Worm (Caenorhabditis elegans) whole organism, L4 larva: ENCODE results near the gene T01G5.6.

ENCODE experiments used
- T20F7.1 ChIP-seq: fragments of 200-800 bp; sonication (Bioruptor generic); optimal IDR thresholded peaks from 2 replicates; lab custom pipeline; 2018; ENCODE audit warnings: mild to moderate bottlenecking, missing genetic modification characterization, missing compliant biosample characterization
- T26A8.4 ChIP-seq: fragments of 200-800 bp; sonication (Bioruptor generic); IDR thresholded peaks from 2 replicates; pipeline ENCODE4 v1.3.6; 2022; ENCODE audit warnings: missing genetic modification characterization, missing compliant biosample characterization
- Y48G9A.11 ChIP-seq: fragments of 200-800 bp; sonication (Bioruptor generic); IDR thresholded peaks from 2 replicates; pipeline ENCODE4 v1.3.6; 2022; ENCODE audit warnings: missing genetic modification reagents, missing genetic modification characterization, missing compliant biosample characterization
- aha-1 ChIP-seq: fragments of 150-350 bp; peaks from one replicate; lab custom pipeline; 2014; ENCODE audit warnings: missing biosample characterization, missing genetic modification characterization
- aly-2 ChIP-seq: sonication (generic microtip); optimal IDR thresholded peaks from 2 replicates; lab custom pipeline; 2018; ENCODE audit warnings: missing biosample characterization, missing genetic modification characterization
- ama-1 ChIP-seq: fragments of 150-350 bp; optimal IDR thresholded peaks from 2 replicates; lab custom pipeline; 2014; ENCODE audit warnings: inconsistent platforms, mixed read lengths
- ceh-32 ChIP-seq: sonication (generic microtip); optimal IDR thresholded peaks from 2 replicates; lab custom pipeline; 2016; ENCODE audit warnings: mild to moderate bottlenecking, missing genetic modification characterization, missing compliant biosample characterization; ENCODE audit not compliant: poor library complexity
- cey-2 ChIP-seq: sonication (generic microtip); optimal IDR thresholded peaks from 3 replicates; lab custom pipeline; 2017; ENCODE audit warnings: missing genetic modification characterization, mild to moderate bottlenecking, missing compliant biosample characterization, antibody characterized with exemption, borderline replicate concordance; ENCODE audit not compliant: insufficient read depth
- daf-12 ChIP-seq: fragments of 150-350 bp; optimal IDR thresholded peaks from 2 replicates; lab custom pipeline; 2014; ENCODE audit warnings: missing biosample characterization, missing genetic modification reagents, missing genetic modification characterization
- daf-8 ChIP-seq: fragments of 200-800 bp; sonication (Bioruptor generic); IDR thresholded peaks from 2 replicates; pipeline ENCODE4 v1.3.6; 2022; ENCODE audit warnings: missing genetic modification characterization, missing compliant biosample characterization
- dmd-8 ChIP-seq: fragments of 200-800 bp; sonication (Bioruptor generic); IDR thresholded peaks from 2 replicates; pipeline ENCODE4 v1.3.6; 2022; ENCODE audit warnings: missing genetic modification characterization, missing compliant biosample characterization
- egl-27 ChIP-seq: sonication (generic microtip); optimal IDR thresholded peaks from 3 replicates; lab custom pipeline; 2017; ENCODE audit warnings: missing biosample characterization, missing genetic modification reagents, missing genetic modification characterization
- egl-43 ChIP-seq: fragments of 200-800 bp; sonication (Bioruptor generic); IDR thresholded peaks from 2 replicates; pipeline ENCODE4 v1.3.6; 2022; ENCODE audit warnings: missing genetic modification reagents, missing genetic modification characterization, missing compliant biosample characterization
- fkh-10 ChIP-seq: fragments of 150-350 bp; optimal IDR thresholded peaks from 2 replicates; lab custom pipeline; 2014; ENCODE audit warnings: missing biosample characterization, missing genetic modification reagents, missing genetic modification characterization
- hif-1 ChIP-seq, 2 experiments: sonication (generic microtip); optimal IDR thresholded peaks; 2 replicates each; lab custom pipeline; 2016 to 2017; ENCODE audit warnings: missing compliant biosample characterization in 2 of 2, missing genetic modification characterization in 2 of 2, missing genetic modification reagents in 2 of 2, missing genotype in 2 of 2, mild to moderate bottlenecking in 1 of 2
- hlh-11 ChIP-seq: fragments of 200-800 bp; sonication (Bioruptor generic); optimal IDR thresholded peaks from 2 replicates; lab custom pipeline; 2018; ENCODE audit warnings: mild to moderate bottlenecking, missing genetic modification characterization, missing compliant biosample characterization
- hlh-30 ChIP-seq: sonication (generic microtip); optimal IDR thresholded peaks from 2 replicates; lab custom pipeline; 2017; ENCODE audit warnings: antibody characterized with exemption, mild to moderate bottlenecking, missing genetic modification characterization, missing compliant biosample characterization; ENCODE audit not compliant: insufficient read depth
- lin-1 ChIP-seq: fragments of 200-800 bp; sonication (Bioruptor generic); IDR thresholded peaks from 2 replicates; pipeline ENCODE4 v1.3.6; 2022; ENCODE audit warnings: missing genetic modification reagents, missing genetic modification characterization, missing compliant biosample characterization
- lin-15B ChIP-seq: fragments of 150-350 bp; sonication (generic microtip); optimal IDR thresholded peaks from 3 replicates; lab custom pipeline; 2014; ENCODE audit warnings: missing biosample characterization, missing genetic modification characterization
- lin-39 ChIP-seq: fragments of 150-350 bp; optimal IDR thresholded peaks from 2 replicates; lab custom pipeline; 2014; ENCODE audit warnings: missing biosample characterization, missing genetic modification reagents, missing genetic modification characterization
- nhr-10 ChIP-seq: fragments of 150-350 bp; optimal IDR thresholded peaks from 2 replicates; lab custom pipeline; 2014; ENCODE audit warnings: missing biosample characterization, missing genetic modification characterization
- nhr-25 ChIP-seq: sonication (generic microtip); optimal IDR thresholded peaks from 2 replicates; lab custom pipeline; 2017; ENCODE audit warnings: missing genetic modification characterization, mild to moderate bottlenecking, missing compliant biosample characterization, antibody characterized with exemption, moderate library complexity, borderline replicate concordance; ENCODE audit not compliant: insufficient read depth
- nhr-41 ChIP-seq: fragments of 200-800 bp; sonication (Bioruptor generic); IDR thresholded peaks from 2 replicates; pipeline ENCODE4 v1.3.6; 2022; ENCODE audit warnings: missing genetic modification reagents, missing genetic modification characterization, missing compliant biosample characterization
- nhr-42 ChIP-seq: fragments of 200-800 bp; sonication (Bioruptor generic); IDR thresholded peaks from 2 replicates; pipeline ENCODE4 v1.3.6; 2022; ENCODE audit warnings: missing genetic modification characterization, missing compliant biosample characterization
- nhr-48 ChIP-seq: sonication (generic microtip); optimal IDR thresholded peaks from 2 replicates; lab custom pipeline; 2016; ENCODE audit warnings: mild to moderate bottlenecking, missing genetic modification characterization, missing compliant biosample characterization
- nhr-77 ChIP-seq: fragments of 150-350 bp; optimal IDR thresholded peaks from 2 replicates; lab custom pipeline; 2014; ENCODE audit warnings: missing biosample characterization, missing genetic modification characterization
- set-16 ChIP-seq: fragments of 200-800 bp; sonication (Bioruptor generic); IDR thresholded peaks from 2 replicates; pipeline ENCODE4 v1.3.6; 2022; ENCODE audit warnings: missing genetic modification reagents, missing genetic modification characterization, missing compliant biosample characterization
- snpc-1.2 ChIP-seq: fragments of 200-800 bp; sonication (Bioruptor generic); IDR thresholded peaks from 2 replicates; pipeline ENCODE4 v1.3.6; 2022; ENCODE audit warnings: missing genetic modification reagents, missing genetic modification characterization, missing compliant biosample characterization
- tag-97 ChIP-seq: fragments of 200-800 bp; sonication (Bioruptor generic); IDR thresholded peaks from 2 replicates; pipeline ENCODE4 v1.3.6; 2022; ENCODE audit warnings: missing genetic modification characterization, missing compliant biosample characterization
- tra-1 ChIP-seq: fragments of 200-800 bp; sonication (Bioruptor generic); IDR thresholded peaks from 2 replicates; pipeline ENCODE4 v1.3.6; 2022; ENCODE audit warnings: missing genetic modification reagents, missing genetic modification characterization, missing compliant biosample characterization
- unc-62 ChIP-seq, 3 experiments: fragments of 150-350 bp in 1 of 3; sonication (generic microtip); optimal IDR thresholded peaks in 2 of 3; peaks in 1 of 3; 1 replicate in 1 of 3; 2 replicates in 2 of 3; lab custom pipeline; 2014 to 2017; ENCODE audit warnings: missing biosample characterization in 3 of 3, missing genetic modification characterization in 3 of 3, missing genetic modification reagents in 3 of 3, missing genotype in 1 of 3
- zag-1 ChIP-seq: fragments of 150-350 bp; optimal IDR thresholded peaks from 2 replicates; lab custom pipeline; 2014; ENCODE audit warnings: missing biosample characterization, missing genetic modification characterization
- zip-11 ChIP-seq: fragments of 200-800 bp; sonication (Bioruptor generic); IDR thresholded peaks from 2 replicates; pipeline ENCODE4 v1.3.6; 2022; ENCODE audit warnings: missing genetic modification characterization, missing compliant biosample characterization

T01G5.6 gene

DNA sequence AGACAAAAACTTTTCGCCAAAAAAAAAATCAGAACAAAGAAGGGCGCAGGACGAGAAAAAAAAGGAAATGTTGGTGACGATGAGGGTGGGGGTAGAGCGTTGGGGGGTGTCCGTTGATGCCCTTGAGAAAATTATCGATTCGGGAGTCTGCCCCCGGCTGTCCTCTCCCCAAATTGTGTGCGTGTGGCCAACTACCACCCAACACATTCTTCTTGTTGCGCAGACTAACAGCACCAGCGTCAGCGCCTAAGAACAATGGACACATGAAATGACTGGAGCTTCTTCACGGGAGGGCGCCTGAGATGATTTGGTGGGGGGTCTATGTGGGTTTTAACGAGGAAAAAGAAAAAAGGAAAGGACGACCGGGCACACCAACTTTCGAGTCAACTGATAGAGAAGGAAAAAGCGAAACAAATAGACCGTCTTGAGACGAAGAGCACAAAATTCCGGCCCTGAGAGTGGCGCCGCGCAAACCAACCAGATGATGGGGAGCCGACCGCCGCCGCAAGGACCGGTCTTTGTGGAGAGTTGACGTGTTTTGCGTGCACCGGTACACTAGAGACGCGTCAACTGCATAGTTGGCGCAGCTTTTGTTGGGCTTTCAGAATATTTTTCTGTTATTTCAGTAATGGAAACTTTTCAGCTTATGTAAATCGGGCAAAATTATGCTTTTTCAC, 48.7 kb downstream of the T01G5.6 start, which contains the start of gene C25D7.9 (continued):
- no peak for TF ChIP-seq nhr-25 (tag; lab: Kevin White, UChicago)
- TF ChIP-seq T20F7.1 (GFP tag; lab: Kevin White, UChicago), result no peak
- no peak for TF ChIP-seq aly-2 (tag; lab: Kevin White, UChicago)
- no peak for TF ChIP-seq cey-2 (tag; lab: Kevin White, UChicago)
- TF ChIP-seq zip-11 (GFP tag; lab: Robert Waterston, UW), result no peak
- TF ChIP-seq ceh-32 (tag; lab: Kevin White, UChicago), result no peak
- no peak for TF ChIP-seq Y48G9A.11 (GFP tag; lab: Robert Waterston, UW)
- TF ChIP-seq hlh-11 (tag; lab: Kevin White, UChicago), result peak; percentile 56
- no peak for TF ChIP-seq nhr-48 (tag; lab: Kevin White, UChicago)
- TF ChIP-seq hif-1 (tag; optimal IDR thresholded peaks at IDR 0.05; lab: Kevin White, UChicago), result peak in 1 of 2 experiments; percentile 21
- no peak for TF ChIP-seq nhr-10 (tag; lab: Kevin White, UChicago)
- TF ChIP-seq dmd-8 (GFP tag; lab: Robert Waterston, UW), result no peak
- no peak for TF ChIP-seq lin-39 (tag; lab: Kevin White, UChicago)
- peak; percentile 16 for TF ChIP-seq nhr-77 (tag; lab: Kevin White, UChicago)
- 0 out of 2 replicates have a peak, but pooled peaks have one; percentile 34 for TF ChIP-seq egl-43 (GFP tag; lab: Robert Waterston, UW)
- TF ChIP-seq hlh-30 (tag; lab: Kevin White, UChicago), result no peak
- TF ChIP-seq tag-97 (GFP tag; lab: Robert Waterston, UW), result no peak
- no peak for TF ChIP-seq ama-1 (lab: Kevin White, UChicago)
- TF ChIP-seq nhr-42 (GFP tag; lab: Robert Waterston, UW), result no peak
- no peak for TF ChIP-seq egl-27
- no peak for TF ChIP-seq zag-1
- TF ChIP-seq lin-15B (tag; lab: Kevin White, UChicago), result no peak
- no peak for TF ChIP-seq fkh-10 (GFP tag; lab: Kevin White, UChicago)
- TF ChIP-seq nhr-41 (GFP tag; lab: Robert Waterston, UW), result no peak
- TF ChIP-seq T26A8.4 (GFP tag; lab: Robert Waterston, UW), result no peak; the same call in 1 of the 2 replicates
- TF ChIP-seq unc-62 (GFP tag; optimal IDR thresholded peaks at IDR 0.05 in 1 of 2; lab: Kevin White, UChicago), result no peak
- no peak for TF ChIP-seq unc-62 (tag; optimal IDR thresholded peaks at IDR 0.05; lab: Kevin White, UChicago)
- TF ChIP-seq tra-1 (GFP tag; lab: Robert Waterston, UW), result no peak

DNA sequence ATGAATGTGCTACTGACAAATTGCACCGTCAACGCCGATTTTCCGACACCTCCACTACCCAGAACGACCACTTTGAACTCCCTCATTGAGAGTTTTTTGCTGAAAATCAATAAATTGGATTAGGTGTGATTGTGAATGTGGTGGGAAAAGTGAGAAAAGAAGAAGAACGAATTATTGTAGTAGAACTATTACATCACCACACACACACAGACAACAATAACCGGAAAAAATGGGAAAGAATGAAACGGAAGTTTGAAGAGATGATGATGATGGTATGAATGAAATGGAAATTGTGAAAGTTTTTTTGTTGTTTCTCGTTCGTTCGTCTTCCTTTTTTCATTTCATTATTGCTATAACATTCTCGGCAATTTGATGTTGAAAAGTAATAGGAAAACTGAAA, 49.9 kb downstream of the T01G5.6 start, which contains the start of gene rap-2:
rap-2 (minus strand) TSS at position 101 of the 400 bp plus-strand sequence.
- TF ChIP-seq snpc-1.2 (GFP tag; lab: Robert Waterston, UW), result no peak
- no peak for TF ChIP-seq set-16
- TF ChIP-seq daf-8 (GFP tag; lab: Robert Waterston, UW), result no peak
- no peak for TF ChIP-seq lin-1 (GFP tag; lab: Robert Waterston, UW)
- no peak for TF ChIP-seq daf-12 (tag; lab: Kevin White, UChicago)
- TF ChIP-seq aha-1 (tag; lab: Kevin White, UChicago), result no peak
